Worm (Caenorhabditis elegans): ENCODE results near the gene snu-66.

- TF ChIP-seq nhr-76 (tag; optimal IDR thresholded peaks at IDR 0.05), result no peak
- TF ChIP-seq nhr-28 (tag; optimal IDR thresholded peaks at IDR 0.05), result no peak
- TF ChIP-seq pha-4 (tag; optimal IDR thresholded peaks at IDR 0.05), result no peak
- TF ChIP-seq ham-2 (GFP tag; optimal IDR thresholded peaks at IDR 0.05), result no peak
- TF ChIP-seq unc-62 (GFP tag; optimal IDR thresholded peaks at IDR 0.05), result no peak
These were observed 5.2 kb downstream of the snu-66 start, which contains the start of gene clec-212 for ce11 chrV:7570290-7570689.

All from whole organism, mixed stage, embryonic.